Worm (Caenorhabditis elegans) whole organism, L4 larva: ENCODE measurements around the gene C48B4.13.
A peak's percentile ranks its signal among the peaks of the same experiment; 100 is the strongest.

Source experiments
- F10B5.3 ChIP-seq: sonication (generic microtip); optimal IDR thresholded peaks from 2 replicates; lab custom pipeline; 2016; ENCODE audit warnings: mild to moderate bottlenecking, missing genetic modification characterization, missing compliant biosample characterization
- Y5F2A.4 ChIP-seq: fragments of 200-800 bp; sonication (Bioruptor generic); optimal IDR thresholded peaks from 2 replicates; lab custom pipeline; 2018; ENCODE audit warnings: mild to moderate bottlenecking, missing genetic modification characterization, missing compliant biosample characterization
- ZK337.2 ChIP-seq: fragments of 200-800 bp; sonication (Bioruptor generic); IDR thresholded peaks from 2 replicates; pipeline ENCODE4 v1.3.6; 2022; ENCODE audit warnings: missing genetic modification reagents, missing genetic modification characterization, missing compliant biosample characterization
- aly-2 ChIP-seq: sonication (generic microtip); optimal IDR thresholded peaks from 2 replicates; lab custom pipeline; 2018; ENCODE audit warnings: missing biosample characterization, missing genetic modification characterization
- ama-1 ChIP-seq: fragments of 150-350 bp; optimal IDR thresholded peaks from 2 replicates; lab custom pipeline; 2014; ENCODE audit warnings: inconsistent platforms, mixed read lengths
- dpl-1 ChIP-seq: fragments of 150-350 bp; optimal IDR thresholded peaks from 2 replicates; lab custom pipeline; 2014; ENCODE audit warnings: missing biosample characterization, missing genetic modification reagents, missing genetic modification characterization
- jun-1 ChIP-seq: fragments of 150-350 bp; optimal IDR thresholded peaks from 2 replicates; lab custom pipeline; 2014; ENCODE audit warnings: missing biosample characterization, missing genetic modification reagents, missing genetic modification characterization
- lin-15B ChIP-seq: fragments of 150-350 bp; sonication (generic microtip); optimal IDR thresholded peaks from 3 replicates; lab custom pipeline; 2014; ENCODE audit warnings: missing biosample characterization, missing genetic modification characterization
- mdl-1 ChIP-seq, 2 experiments: fragments of 150-350 bp in 1 of 2; sonication (generic microtip) in 1 of 2; optimal IDR thresholded peaks; 2 replicates each; lab custom pipeline; 2014 to 2017; ENCODE audit warnings: missing biosample characterization in 2 of 2, missing genetic modification characterization in 2 of 2
- nhr-10 ChIP-seq: fragments of 150-350 bp; optimal IDR thresholded peaks from 2 replicates; lab custom pipeline; 2014; ENCODE audit warnings: missing biosample characterization, missing genetic modification characterization
- skn-1 ChIP-seq: fragments of 150-350 bp; optimal IDR thresholded peaks from 2 replicates; lab custom pipeline; 2014; ENCODE audit warnings: missing biosample characterization, missing genetic modification characterization
- spr-3 ChIP-seq: fragments of 200-800 bp; sonication (Bioruptor generic); optimal IDR thresholded peaks from 2 replicates; lab custom pipeline; 2018; ENCODE audit warnings: mild to moderate bottlenecking, missing genetic modification characterization, missing compliant biosample characterization
- zag-1 ChIP-seq: fragments of 150-350 bp; optimal IDR thresholded peaks from 2 replicates; lab custom pipeline; 2014; ENCODE audit warnings: missing biosample characterization, missing genetic modification characterization
- zip-2 ChIP-seq: fragments of 150-350 bp; optimal IDR thresholded peaks from 2 replicates; lab custom pipeline; 2014; ENCODE audit warnings: missing biosample characterization, missing genetic modification characterization

DNA sequence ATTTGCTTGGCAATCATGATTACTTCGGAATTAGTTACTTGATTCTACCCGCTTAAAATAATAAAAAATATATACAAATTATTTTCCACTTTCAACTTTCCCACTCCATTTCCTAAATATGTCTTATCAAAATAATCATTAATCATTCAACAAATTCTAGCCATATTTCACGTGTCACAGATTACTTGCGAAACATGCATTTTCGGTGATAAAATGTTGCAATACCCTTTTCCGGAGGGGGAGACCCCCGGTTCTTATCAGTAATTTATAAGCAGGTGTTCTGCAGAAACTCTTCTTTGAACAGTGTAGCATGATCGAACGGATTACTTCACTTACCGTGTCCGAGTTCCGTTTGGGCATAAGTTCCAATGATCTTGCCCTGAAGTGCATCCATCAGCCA lies 21.7 kb downstream of the C48B4.13 start:
- TF ChIP-seq mdl-1 (tag; optimal IDR thresholded peaks at IDR 0.05; lab: Kevin White, UChicago), result peak in 1 of 2 experiments; percentile 61
- no peak for TF ChIP-seq spr-3
- TF ChIP-seq skn-1 (tag; lab: Kevin White, UChicago), result no peak
- TF ChIP-seq lin-15B, result no peak
- TF ChIP-seq aly-2, result no peak
- TF ChIP-seq zag-1 (tag; lab: Kevin White, UChicago), result no peak
- TF ChIP-seq ama-1 (lab: Kevin White, UChicago), result no peak
- no peak for TF ChIP-seq ZK337.2 (GFP tag; lab: Robert Waterston, UW)
- TF ChIP-seq jun-1 (tag; lab: Kevin White, UChicago), result no peak
- TF ChIP-seq zip-2 (tag; lab: Kevin White, UChicago), result no peak
- TF ChIP-seq F10B5.3, result no peak
- no peak for TF ChIP-seq dpl-1 (GFP tag; lab: Kevin White, UChicago)
- no peak for TF ChIP-seq nhr-10 (tag; lab: Kevin White, UChicago)
- no peak for TF ChIP-seq Y5F2A.4 (GFP tag; lab: Kevin White, UChicago)
